Worm (Caenorhabditis elegans) whole organism, L2 larva: Measurements from ENCODE around the gene C31C9.7.

Source experiments
- elt-3 ChIP-seq: sonication (generic microtip); optimal IDR thresholded peaks from 2 replicates; lab custom pipeline; 2017; ENCODE audit warnings: missing biosample characterization, missing genetic modification characterization
- lin-13 ChIP-seq: fragments of 150-350 bp; optimal IDR thresholded peaks from 2 replicates; lab custom pipeline; 2014; ENCODE audit warnings: missing biosample characterization, missing genetic modification reagents, missing genetic modification characterization

ce11 chrII:13677927-13678326 is 9.0 kb downstream of the C31C9.7 start:
- TF ChIP-seq elt-3 (tag; lab: Kevin White, UChicago) (no peak), lin-13 (no peak)
